Worm (Caenorhabditis elegans): ENCODE results near the gene dhc-4.

Gene dhc-4

ce11 chrIII:10945537-10945936 lies 24.2 kb upstream of the dhc-4 start:
- TF ChIP-seq ama-1 (optimal IDR thresholded peaks at IDR 0.05) (no peak), ets-7 (tag; optimal IDR thresholded peaks at IDR 0.05) (no peak), aly-1 (tag; optimal IDR thresholded peaks at IDR 0.05) (no peak), hmg-4 (GFP tag; optimal IDR thresholded peaks at IDR 0.05) (no peak), sea-1 (GFP tag; conservative IDR thresholded peaks at IDR 0.05) (no peak), ceh-36 (tag; optimal IDR thresholded peaks at IDR 0.05) (no peak), scrt-1 (GFP tag; IDR thresholded peaks at IDR 0.05) (no peak), hmbx-1 (tag; optimal IDR thresholded peaks at IDR 0.05) (no peak), tbx-37 (GFP tag; conservative IDR thresholded peaks at IDR 0.05) (no peak), flt-1 (GFP tag; IDR thresholded peaks at IDR 0.05) (no peak), B0310.2 (tag; optimal IDR thresholded peaks at IDR 0.05) (no peak)

- no peak for TF ChIP-seq F13C5.2 (tag; optimal IDR thresholded peaks at IDR 0.05)
- no peak for TF ChIP-seq ets-7 (tag; optimal IDR thresholded peaks at IDR 0.05)
- TF ChIP-seq hmg-4 (GFP tag; optimal IDR thresholded peaks at IDR 0.05) = no peak
- no peak for TF ChIP-seq ceh-36 (tag; optimal IDR thresholded peaks at IDR 0.05)
- TF ChIP-seq tra-4 (tag; optimal IDR thresholded peaks at IDR 0.05) = no peak
- no peak for TF ChIP-seq pes-1 (GFP tag; IDR thresholded peaks at IDR 0.05)
- TF ChIP-seq aly-1 (tag; optimal IDR thresholded peaks at IDR 0.05) = no peak
Measured at ce11 chrIII:10947155-10947554, 22.6 kb upstream of the dhc-4 start, which contains the start of gene strd-1. Gene strd-1 (plus strand): TSS chrIII:10947455.

ce11 chrIII:10951713-10952112 lies 18.0 kb upstream of the dhc-4 start:
- TF ChIP-seq ceh-13 (GFP tag; optimal IDR thresholded peaks at IDR 0.05) (no peak), B0310.2 (tag; optimal IDR thresholded peaks at IDR 0.05) (no peak), tra-4 (tag; optimal IDR thresholded peaks at IDR 0.05) (no peak), hnd-1 (tag; optimal IDR thresholded peaks at IDR 0.05) (no peak), ceh-36 (tag; optimal IDR thresholded peaks at IDR 0.05) (no peak), F13C5.2 (tag; optimal IDR thresholded peaks at IDR 0.05) (no peak), hmg-4 (GFP tag; optimal IDR thresholded peaks at IDR 0.05) (no peak), ama-1 (optimal IDR thresholded peaks at IDR 0.05) (no peak), hmbx-1 (tag; optimal IDR thresholded peaks at IDR 0.05) (no peak)

ce11 chrIII:10953160-10953559 lies 16.6 kb upstream of the dhc-4 start, which contains the start of gene zig-5:
Gene zig-5 (minus strand): TSS chrIII:10953508.
- TF ChIP-seq aly-1 (tag; optimal IDR thresholded peaks at IDR 0.05) (no peak), scrt-1 (GFP tag; IDR thresholded peaks at IDR 0.05) (no peak), hmbx-1 (tag; optimal IDR thresholded peaks at IDR 0.05) (no peak), flt-1 (GFP tag; IDR thresholded peaks at IDR 0.05) (no peak), hmg-4 (GFP tag; optimal IDR thresholded peaks at IDR 0.05) (no peak), sea-1 (GFP tag; conservative IDR thresholded peaks at IDR 0.05) (no peak), tra-4 (tag; optimal IDR thresholded peaks at IDR 0.05) (no peak), pes-1 (GFP tag; IDR thresholded peaks at IDR 0.05) (no peak), ama-1 (optimal IDR thresholded peaks at IDR 0.05) (no peak), hnd-1 (tag; optimal IDR thresholded peaks at IDR 0.05) (no peak), ets-7 (tag; optimal IDR thresholded peaks at IDR 0.05) (no peak), ceh-36 (tag; optimal IDR thresholded peaks at IDR 0.05) (no peak), F13C5.2 (tag; optimal IDR thresholded peaks at IDR 0.05) (no peak), tbx-11 (GFP tag; IDR thresholded peaks at IDR 0.05) (no peak), B0310.2 (tag; optimal IDR thresholded peaks at IDR 0.05) (no peak), tbx-37 (GFP tag; conservative IDR thresholded peaks at IDR 0.05) (no peak), ceh-13 (GFP tag; optimal IDR thresholded peaks at IDR 0.05) (no peak)

- no peak for TF ChIP-seq flt-1 (GFP tag; IDR thresholded peaks at IDR 0.05)
- TF ChIP-seq tbx-11 (GFP tag; IDR thresholded peaks at IDR 0.05) = no peak
- no peak for TF ChIP-seq hmg-4 (GFP tag; optimal IDR thresholded peaks at IDR 0.05)
- no peak for TF ChIP-seq ets-7 (tag; optimal IDR thresholded peaks at IDR 0.05)
- TF ChIP-seq scrt-1 (GFP tag; IDR thresholded peaks at IDR 0.05) = no peak
Measured at ce11 chrIII:10957236-10957635, 12.5 kb upstream of the dhc-4 start.

- TF ChIP-seq hmg-4 (GFP tag; optimal IDR thresholded peaks at IDR 0.05) = no peak
- TF ChIP-seq tra-4 (tag; optimal IDR thresholded peaks at IDR 0.05) = no peak
- TF ChIP-seq B0310.2 (tag; optimal IDR thresholded peaks at IDR 0.05) = no peak
- TF ChIP-seq ceh-36 (tag; optimal IDR thresholded peaks at IDR 0.05) = no peak
- TF ChIP-seq sea-1 (GFP tag; conservative IDR thresholded peaks at IDR 0.05) = no peak
- no peak for TF ChIP-seq scrt-1 (GFP tag; IDR thresholded peaks at IDR 0.05)
- no peak for TF ChIP-seq hmbx-1 (tag; optimal IDR thresholded peaks at IDR 0.05)
- TF ChIP-seq F13C5.2 (tag; optimal IDR thresholded peaks at IDR 0.05) = no peak
- no peak for TF ChIP-seq aly-1 (tag; optimal IDR thresholded peaks at IDR 0.05)
- TF ChIP-seq tbx-11 (GFP tag; IDR thresholded peaks at IDR 0.05) = no peak
- TF ChIP-seq flt-1 (GFP tag; IDR thresholded peaks at IDR 0.05) = no peak
- TF ChIP-seq hnd-1 (tag; optimal IDR thresholded peaks at IDR 0.05) = no peak
Measured at ce11 chrIII:10957710-10958109, 12.0 kb upstream of the dhc-4 start.

ce11 chrIII:10960387-10960786 lies 9.4 kb upstream of the dhc-4 start:
- TF ChIP-seq tbx-37 (GFP tag; conservative IDR thresholded peaks at IDR 0.05) = no peak
- no peak for TF ChIP-seq F13C5.2 (tag; optimal IDR thresholded peaks at IDR 0.05)

- TF ChIP-seq flt-1 (GFP tag; IDR thresholded peaks at IDR 0.05) (no peak), tra-4 (tag; optimal IDR thresholded peaks at IDR 0.05) (no peak), hnd-1 (tag; optimal IDR thresholded peaks at IDR 0.05) (no peak), B0310.2 (tag; optimal IDR thresholded peaks at IDR 0.05) (no peak), ceh-36 (tag; optimal IDR thresholded peaks at IDR 0.05) (no peak), scrt-1 (GFP tag; IDR thresholded peaks at IDR 0.05) (no peak), sea-1 (GFP tag; conservative IDR thresholded peaks at IDR 0.05) (no peak), ceh-13 (GFP tag; optimal IDR thresholded peaks at IDR 0.05) (no peak), tbx-11 (GFP tag; IDR thresholded peaks at IDR 0.05) (no peak), pes-1 (GFP tag; IDR thresholded peaks at IDR 0.05) (no peak), hmbx-1 (tag; optimal IDR thresholded peaks at IDR 0.05) (no peak), F13C5.2 (tag; optimal IDR thresholded peaks at IDR 0.05) (no peak), hmg-4 (GFP tag; optimal IDR thresholded peaks at IDR 0.05) (no peak), ets-7 (tag; optimal IDR thresholded peaks at IDR 0.05) (no peak), ama-1 (optimal IDR thresholded peaks at IDR 0.05) (no peak), aly-1 (tag; optimal IDR thresholded peaks at IDR 0.05) (no peak), tbx-37 (GFP tag; conservative IDR thresholded peaks at IDR 0.05) (no peak)
Measured at ce11 chrIII:10962910-10963309, 6.8 kb upstream of the dhc-4 start.
